Fruit fly (Drosophila melanogaster): ENCODE measurements around the gene FoxK.
"Not testable (repeated sequence)": the region's sequence is repeated elsewhere in the genome, so short reads cannot be mapped to it uniquely, and the experiment has no call there.

The FoxK gene

dm6 chr3L:11136349-11136748, 15.8 kb upstream of the FoxK start:
- TF ChIP-seq OdsH (GFP tag; optimal IDR thresholded peaks at IDR 0.05) (no peak), Hr39 (GFP tag; optimal IDR thresholded peaks at IDR 0.05) (no peak), achi (GFP tag; optimal IDR thresholded peaks at IDR 0.05) (no peak), CG11902 (GFP tag; optimal IDR thresholded peaks at IDR 0.05) (no peak), Eip78C (GFP tag) (peak; percentile 70), CG6808 (GFP tag; optimal IDR thresholded peaks at IDR 0.05) (peak; percentile 68), CG15336 (GFP tag; IDR thresholded peaks at IDR 0.05) (0 out of 2 replicates have a peak, but pooled peaks have one; percentile 7), ss (GFP tag; optimal IDR thresholded peaks at IDR 0.05) (peak; percentile 66 to 74), CG6854 (GFP tag; optimal IDR thresholded peaks at IDR 0.05) (no peak), Smox (GFP tag; optimal IDR thresholded peaks at IDR 0.05) (no peak), Hr38 (GFP tag; optimal IDR thresholded peaks at IDR 0.05) (no peak), CG8119 (GFP tag; IDR thresholded peaks at IDR 0.05) (no peak), lz (GFP tag; optimal IDR thresholded peaks at IDR 0.05) (no peak), CG9139 (GFP tag; optimal IDR thresholded peaks at IDR 0.05) (peak; percentile 63), dsx (GFP tag; optimal IDR thresholded peaks at IDR 0.05; ENCODE audit: poor library complexity, severe bottlenecking) (peak; percentile 52), CG3919 (GFP tag; optimal IDR thresholded peaks at IDR 0.05) (no peak), CG8319 (GFP tag; optimal IDR thresholded peaks at IDR 0.05) (no peak), CG8632 (GFP tag; optimal IDR thresholded peaks at IDR 0.05) (peak; percentile 46), svp (GFP tag) (no peak)

dm6 chr3L:11135846-11136245, 15.3 kb upstream of the FoxK start, which contains the start of gene IRSp53:
TSS of gene IRSp53 (plus strand) at chr3L:11136049.
- TF ChIP-seq CG6163 (GFP tag; IDR thresholded peaks at IDR 0.05): no peak
- no peak for TF ChIP-seq Lpt (GFP tag; optimal IDR thresholded peaks at IDR 0.05)
- peak; percentile 27; the same call in 1 of the 2 replicates for TF ChIP-seq CG15336 (GFP tag; IDR thresholded peaks at IDR 0.05)
- no peak for TF ChIP-seq Eip93F (GFP tag; optimal IDR thresholded peaks at IDR 0.05)

DNA sequence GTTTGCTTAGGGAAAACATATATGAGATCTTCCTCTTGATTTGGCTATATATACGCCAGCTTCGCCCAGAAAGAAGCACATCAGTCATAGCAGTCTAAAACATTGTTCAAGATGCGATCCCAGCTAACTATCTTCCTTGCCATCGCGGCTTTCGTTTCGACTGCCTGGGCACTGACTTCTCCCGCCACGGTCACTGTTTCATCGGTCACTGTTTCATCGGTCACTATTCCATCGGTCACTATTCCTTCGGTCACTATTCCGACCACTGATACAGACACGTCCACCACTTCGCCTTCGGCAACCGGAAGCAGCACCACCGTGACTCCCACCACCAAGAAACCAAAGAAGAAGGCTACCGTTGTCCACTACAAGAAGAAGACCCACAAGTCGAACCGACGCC, 14.3 kb upstream of the FoxK start, which contains the start of gene CG14143:
CG14143 (plus strand) TSS at position 102 of the 400 bp plus-strand sequence.
- not testable (repeated sequence) for TF ChIP-seq pdm3, Met, CG9139 (GFP tag; optimal IDR thresholded peaks at IDR 0.05)

dm6 chr3L:11132055-11132454, 11.5 kb upstream of the FoxK start, which contains the start of gene CG32074:
TSS of gene CG32074 (minus strand) at chr3L:11132322.
- not testable (repeated sequence) for TF ChIP-seq CG31627, CG8632, CG10631 (GFP tag; optimal IDR thresholded peaks at IDR 0.05)

dm6 chr3L:11130535-11130934, 10.0 kb upstream of the FoxK start, which contains the start of gene nol:
TSS of gene nol (plus strand) at chr3L:11130835.
- TF ChIP-seq CG15336 (GFP tag; IDR thresholded peaks at IDR 0.05) (no peak), Sox102F (GFP tag; optimal IDR thresholded peaks at IDR 0.05) (no peak), svp (GFP tag) (no peak), CG3919 (GFP tag; optimal IDR thresholded peaks at IDR 0.05) (no peak), net (GFP tag; optimal IDR thresholded peaks at IDR 0.05) (no peak), Ets96B (tag; optimal IDR thresholded peaks at IDR 0.05) (no peak), Hr38 (GFP tag; optimal IDR thresholded peaks at IDR 0.05) (no peak), CG6163 (GFP tag; IDR thresholded peaks at IDR 0.05) (no peak), Sox14 (GFP tag; optimal IDR thresholded peaks at IDR 0.05) (no peak), CG9139 (GFP tag; optimal IDR thresholded peaks at IDR 0.05) (no peak)
